Worm (Caenorhabditis elegans) whole organism, early embryonic: ENCODE measurements around the gene K10D2.5.

Source experiments
- F13C5.2 ChIP-seq: sonication (generic microtip); optimal IDR thresholded peaks from 2 replicates; lab custom pipeline; 2017; ENCODE audit warnings: mild to moderate bottlenecking, missing genetic modification characterization, inconsistent platforms, missing compliant biosample characterization
- ama-1 ChIP-seq: fragments of 150-350 bp; optimal IDR thresholded peaks from 2 replicates; lab custom pipeline; 2014
- ceh-13 ChIP-seq: fragments of 200-800 bp; sonication (Bioruptor generic); optimal IDR thresholded peaks from 2 replicates; lab custom pipeline; 2018; ENCODE audit warnings: mild to moderate bottlenecking, missing genetic modification characterization, missing compliant biosample characterization
- flt-1 ChIP-seq: fragments of 200-800 bp; sonication (Bioruptor generic); IDR thresholded peaks from 2 replicates; pipeline ENCODE4 v1.3.6; 2022; ENCODE audit warnings: missing genetic modification characterization, missing compliant biosample characterization
- hmg-4 ChIP-seq: fragments of 200-800 bp; sonication (Bioruptor generic); optimal IDR thresholded peaks from 2 replicates; lab custom pipeline; 2018; ENCODE audit warnings: mild to moderate bottlenecking, missing genetic modification characterization, missing compliant biosample characterization
- hnd-1 ChIP-seq: sonication (generic microtip); optimal IDR thresholded peaks from 2 replicates; lab custom pipeline; 2016; ENCODE audit warnings: missing genetic modification characterization, missing compliant biosample characterization
- sea-1 ChIP-seq: fragments of 200-800 bp; sonication (Bioruptor generic); conservative IDR thresholded peaks from 2 replicates; pipeline ENCODE4 v1.3.6; 2022; ENCODE audit warnings: missing genetic modification characterization, missing compliant biosample characterization

ce11 chrIII:5181217-5181616 lies 8.7 kb downstream of the K10D2.5 start:
- TF ChIP-seq sea-1 (GFP tag; lab: Robert Waterston, UW) = no peak
- TF ChIP-seq ceh-13 (GFP tag; lab: Kevin White, UChicago) = no peak
- no peak for TF ChIP-seq ama-1
- no peak for TF ChIP-seq hnd-1 (tag; lab: Kevin White, UChicago)
- no peak for TF ChIP-seq flt-1 (GFP tag; lab: Robert Waterston, UW)
- no peak for TF ChIP-seq hmg-4 (GFP tag; lab: Kevin White, UChicago)
- no peak for TF ChIP-seq F13C5.2 (tag; lab: Kevin White, UChicago)
